Fruit fly (Drosophila melanogaster): Measurements from ENCODE around the gene PolA2.

Gene PolA2

dm6 chr3R:27274533-27275447 lies 35.8 kb downstream of the PolA2 start, which contains the start of gene CG5938 (continued):
- peak; percentile 48 for TF ChIP-seq CG17385 (GFP tag; optimal IDR thresholded peaks at IDR 0.05)
- TF ChIP-seq CG13775 (GFP tag; optimal IDR thresholded peaks at IDR 0.05): peak; percentile 58
- TF ChIP-seq fd96Cb (tag; optimal IDR thresholded peaks at IDR 0.05): no peak
- peak; percentile 22 for TF ChIP-seq Dek (tag; optimal IDR thresholded peaks at IDR 0.05)
- TF ChIP-seq CG3281 (GFP tag; optimal IDR thresholded peaks at IDR 0.05): peak; percentile 30
- TF ChIP-seq CG1603 (tag; optimal IDR thresholded peaks at IDR 0.05): peak; percentile 1
- peak; percentile 4 for TF ChIP-seq CG4854 (GFP tag; optimal IDR thresholded peaks at IDR 0.05)
- peak; percentile 26; the same call in 1 of the 2 replicates for TF ChIP-seq CG9932 (GFP tag; IDR thresholded peaks at IDR 0.05)
- no peak for TF ChIP-seq CG2129 (GFP tag; IDR thresholded peaks at IDR 0.05; ENCODE audit: partially characterized antibody)
- peak; percentile 27 for TF ChIP-seq cato (GFP tag; optimal IDR thresholded peaks at IDR 0.05; ENCODE audit: borderline replicate concordance)
- TF ChIP-seq CG1602 (GFP tag; optimal IDR thresholded peaks at IDR 0.05): peak; percentile 18
- TF ChIP-seq CG13424 (tag; optimal IDR thresholded peaks at IDR 0.05): peak; percentile 52
- peak; percentile 78 for TF ChIP-seq Med (GFP tag)
- TF ChIP-seq CG10565 (GFP tag; optimal IDR thresholded peaks at IDR 0.05): no peak
- TF ChIP-seq MBD-R2 (GFP tag; IDR thresholded peaks at IDR 0.05): peak; percentile 38; the same call in 1 of the 2 replicates
- TF ChIP-seq Hr51 (GFP tag; optimal IDR thresholded peaks at IDR 0.05): peak in 1 of 2 experiments; percentile 29
- TF ChIP-seq CG10959 (GFP tag; IDR thresholded peaks at IDR 0.05): 0 out of 2 replicates have a peak, but pooled peaks have one; percentile 13
- TF ChIP-seq pzg (GFP tag; optimal IDR thresholded peaks at IDR 0.05): peak; percentile 32
- peak; percentile 50 for TF ChIP-seq CG2712 (tag; optimal IDR thresholded peaks at IDR 0.05)
- no peak for TF ChIP-seq Trl (optimal IDR thresholded peaks at IDR 0.05)
- no peak for TF ChIP-seq Trl (GFP tag; optimal IDR thresholded peaks at IDR 0.05)
- TF ChIP-seq CG17568 (GFP tag; optimal IDR thresholded peaks at IDR 0.05): no peak
- TF ChIP-seq amos (GFP tag; IDR thresholded peaks at IDR 0.05; ENCODE audit: partially characterized antibody): no peak
- TF ChIP-seq CG4424 (GFP tag; optimal IDR thresholded peaks at IDR 0.05): peak; percentile 38
- peak; percentile 30; the same call in 1 of the 3 replicates for TF ChIP-seq CG34422 (GFP tag; IDR thresholded peaks at IDR 0.05)
- TF ChIP-seq CG15514 (GFP tag; optimal IDR thresholded peaks at IDR 0.05): peak; percentile 62
- peak; percentile 90 for TF ChIP-seq CG4617 (GFP tag; optimal IDR thresholded peaks at IDR 0.05; ENCODE audit: borderline replicate concordance)
- TF ChIP-seq phol (tag; optimal IDR thresholded peaks at IDR 0.05): peak; percentile 38
- TF ChIP-seq CG14050 (GFP tag; IDR thresholded peaks at IDR 0.05): no peak

- TF ChIP-seq nom (GFP tag; optimal IDR thresholded peaks at IDR 0.05) (no peak), HLHmδ (GFP tag; optimal IDR thresholded peaks at IDR 0.05) (no peak), NC2β (GFP tag; optimal IDR thresholded peaks at IDR 0.05) (no peak), Scr (GFP tag; IDR thresholded peaks at IDR 0.05; ENCODE audit: partially characterized antibody) (0 out of 2 replicates have a peak, but pooled peaks have one; percentile 24), lab (GFP tag; optimal IDR thresholded peaks at IDR 0.05) (no peak), grau (tag; optimal IDR thresholded peaks at IDR 0.05) (no peak), Ets65A (GFP tag) (peak; percentile 75), Med (GFP tag) (peak; percentile 67), CG1832 (GFP tag; optimal IDR thresholded peaks at IDR 0.05) (no peak), Bgb (GFP tag; IDR thresholded peaks at IDR 0.05; ENCODE audit: partially characterized antibody) (0 out of 2 replicates have a peak, but pooled peaks have one; percentile 10), Atf-2 (GFP tag; optimal IDR thresholded peaks at IDR 0.05) (no peak), scrt (GFP tag; optimal IDR thresholded peaks at IDR 0.05) (peak; percentile 89), E2f1 (GFP tag; IDR thresholded peaks at IDR 0.05) (0 out of 2 replicates have a peak, but pooled peaks have one; percentile 17), ewg (GFP tag; optimal IDR thresholded peaks at IDR 0.05) (peak; percentile 62), CG17359 (tag; optimal IDR thresholded peaks at IDR 0.05) (no peak), CG8478 (optimal IDR thresholded peaks at IDR 0.05) (peak; percentile 44), CG15269 (tag; optimal IDR thresholded peaks at IDR 0.05) (no peak), tna (GFP tag; IDR thresholded peaks at IDR 0.05; ENCODE audit: partially characterized antibody) (no peak), Deaf1 (tag; optimal IDR thresholded peaks at IDR 0.05) (peak; percentile 80), zfh1 (GFP tag; IDR thresholded peaks at IDR 0.05) (0 out of 3 replicates have a peak, but pooled peaks have one; percentile 15)
Observed at dm6 chr3R:27279478-27279877, 40.5 kb downstream of the PolA2 start.

All from whole organism, embryonic.